Worm (Caenorhabditis elegans) whole organism, L1 larva: ENCODE measurements around the gene C52B11.5.
A peak's percentile ranks its signal among the peaks of the same experiment; 100 is the strongest.

Experiments used
- C16A3.4 ChIP-seq: fragments of 150-350 bp; optimal IDR thresholded peaks from 2 replicates; lab custom pipeline; 2014; ENCODE audit warnings: missing biosample characterization, missing genetic modification characterization
- C34B4.2 ChIP-seq: sonication (generic microtip); optimal IDR thresholded peaks from 2 replicates; lab custom pipeline; 2017; ENCODE audit warnings: mild to moderate bottlenecking, missing genetic modification characterization, missing compliant biosample characterization
- aha-1 ChIP-seq: fragments of 150-350 bp; optimal IDR thresholded peaks from 2 replicates; lab custom pipeline; 2014; ENCODE audit warnings: missing biosample characterization, missing genetic modification characterization
- alr-1 ChIP-seq: fragments of 200-800 bp; sonication (Bioruptor generic); optimal IDR thresholded peaks from 2 replicates; lab custom pipeline; 2018; ENCODE audit warnings: borderline replicate concordance, mild to moderate bottlenecking, missing genetic modification characterization, missing compliant biosample characterization
- aly-2 ChIP-seq: fragments of 150-350 bp; optimal IDR thresholded peaks from 2 replicates; lab custom pipeline; 2014; ENCODE audit warnings: missing biosample characterization, missing genetic modification characterization
- ceh-8 ChIP-seq: fragments of 200-800 bp; sonication (Bioruptor generic); optimal IDR thresholded peaks from 2 replicates; lab custom pipeline; 2018; ENCODE audit warnings: mild to moderate bottlenecking, missing genetic modification characterization, moderate library complexity, missing compliant biosample characterization
- ceh-90 ChIP-seq: sonication (generic microtip); optimal IDR thresholded peaks from 2 replicates; lab custom pipeline; 2016; ENCODE audit warnings: missing genetic modification characterization, missing compliant biosample characterization
- dsc-1 ChIP-seq: sonication (generic microtip); optimal IDR thresholded peaks from 2 replicates; lab custom pipeline; 2016; ENCODE audit warnings: mild to moderate bottlenecking, missing genetic modification characterization, missing compliant biosample characterization
- efl-1 ChIP-seq, 4 experiments: fragments of 150-350 bp; optimal IDR thresholded peaks in 3 of 4; peaks in 1 of 4; 1 replicate in 1 of 4; 2 replicates in 3 of 4; lab custom pipeline; 2014; ENCODE audit warnings: missing biosample characterization in 2 of 4, missing genetic modification characterization in 2 of 4, missing genetic modification reagents in 2 of 4
- elt-2 ChIP-seq: sonication (generic microtip); optimal IDR thresholded peaks from 2 replicates; lab custom pipeline; 2016; ENCODE audit warnings: missing genetic modification characterization, mild to moderate bottlenecking, inconsistent platforms, missing compliant biosample characterization, missing genetic modification reagents
- elt-3 ChIP-seq, 6 experiments: fragments of 150-350 bp in 1 of 6; sonication (generic microtip); optimal IDR thresholded peaks; 2 replicates each; lab custom pipeline; 2017 to 2018; ENCODE audit warnings: missing biosample characterization in 6 of 6, missing genetic modification characterization in 6 of 6, inconsistent platforms in 1 of 6
- ets-5 ChIP-seq: fragments of 200-800 bp; sonication (Bioruptor generic); IDR thresholded peaks from 2 replicates; pipeline ENCODE4 v1.3.6; 2022; ENCODE audit warnings: missing genetic modification characterization, missing compliant biosample characterization
- fkh-4 ChIP-seq: sonication (generic microtip); optimal IDR thresholded peaks from 2 replicates; lab custom pipeline; 2016; ENCODE audit warnings: missing compliant biosample characterization, missing genetic modification characterization, borderline replicate concordance
- fkh-8 ChIP-seq: sonication (generic microtip); optimal IDR thresholded peaks from 2 replicates; lab custom pipeline; 2016; ENCODE audit warnings: mild to moderate bottlenecking, missing genetic modification characterization, missing compliant biosample characterization
- irx-1 ChIP-seq: sonication (generic microtip); optimal IDR thresholded peaks from 2 replicates; lab custom pipeline; 2016; ENCODE audit warnings: missing genetic modification characterization, missing compliant biosample characterization
- isw-1 ChIP-seq: fragments of 200-800 bp; sonication (Bioruptor generic); IDR thresholded peaks from 2 replicates; pipeline ENCODE4 v1.3.6; 2022; ENCODE audit warnings: missing genetic modification characterization, missing compliant biosample characterization
- jun-1 ChIP-seq: fragments of 150-350 bp; optimal IDR thresholded peaks from 2 replicates; lab custom pipeline; 2014; ENCODE audit warnings: missing biosample characterization, missing genetic modification reagents, missing genetic modification characterization
- lin-35 ChIP-seq, 2 experiments: fragments of 150-350 bp; optimal IDR thresholded peaks; 2 replicates each; lab custom pipeline; 2014; ENCODE audit warnings: missing biosample characterization in 2 of 2, missing genetic modification characterization in 2 of 2, missing genetic modification reagents in 2 of 2
- lin-39 ChIP-seq: fragments of 150-350 bp; optimal IDR thresholded peaks from 2 replicates; lab custom pipeline; 2014; ENCODE audit warnings: missing biosample characterization, missing genetic modification reagents, missing genetic modification characterization
- lir-3 ChIP-seq: sonication (generic microtip); optimal IDR thresholded peaks from 2 replicates; lab custom pipeline; 2016; ENCODE audit warnings: mild to moderate bottlenecking, missing genetic modification characterization, moderate library complexity, missing compliant biosample characterization; ENCODE audit not compliant: poor library complexity
- lsy-2 ChIP-seq, 2 experiments: fragments of 150-350 bp; optimal IDR thresholded peaks; 2 replicates each; lab custom pipeline; 2014; ENCODE audit warnings: missing biosample characterization in 2 of 2, missing genetic modification characterization in 2 of 2
- mab-9 ChIP-seq: fragments of 200-800 bp; sonication (Bioruptor generic); IDR thresholded peaks from 2 replicates; pipeline ENCODE4 v1.3.6; 2022; ENCODE audit warnings: missing genetic modification reagents, missing genetic modification characterization, missing compliant biosample characterization
- mdl-1 ChIP-seq, 2 experiments: fragments of 150-350 bp; optimal IDR thresholded peaks; 2 replicates each; lab custom pipeline; 2014 to 2017; ENCODE audit warnings: missing biosample characterization in 2 of 2, missing genetic modification characterization in 2 of 2, inconsistent platforms in 1 of 2
- mef-2 ChIP-seq: fragments of 150-350 bp; optimal IDR thresholded peaks from 2 replicates; lab custom pipeline; 2014; ENCODE audit warnings: missing biosample characterization, missing genetic modification characterization
- mep-1 ChIP-seq: fragments of 150-350 bp; optimal IDR thresholded peaks from 2 replicates; lab custom pipeline; 2014; ENCODE audit warnings: missing biosample characterization, missing genetic modification characterization
- nhr-12 ChIP-seq: sonication (generic microtip); optimal IDR thresholded peaks from 2 replicates; lab custom pipeline; 2017; ENCODE audit warnings: missing biosample characterization, missing genetic modification characterization
- nhr-19 ChIP-seq: fragments of 200-800 bp; sonication (Bioruptor generic); conservative IDR thresholded peaks from 2 replicates; pipeline ENCODE4 v1.3.6; 2022; ENCODE audit warnings: missing genetic modification characterization, missing compliant biosample characterization
- nhr-47 ChIP-seq: sonication (generic microtip); optimal IDR thresholded peaks from 2 replicates; lab custom pipeline; 2016; ENCODE audit warnings: mild to moderate bottlenecking, missing genetic modification characterization, moderate library complexity, missing compliant biosample characterization
- nhr-71 ChIP-seq: sonication (generic microtip); optimal IDR thresholded peaks from 2 replicates; lab custom pipeline; 2016; ENCODE audit warnings: mild to moderate bottlenecking, missing genetic modification characterization, moderate library complexity, missing compliant biosample characterization
- nhr-77 ChIP-seq: fragments of 150-350 bp; optimal IDR thresholded peaks from 2 replicates; lab custom pipeline; 2014; ENCODE audit warnings: missing biosample characterization, missing genetic modification characterization
- nhr-85 ChIP-seq: sonication (generic microtip); peaks from one replicate; lab custom pipeline; 2016; ENCODE audit warnings: missing genetic modification characterization, inconsistent platforms, missing compliant biosample characterization
- nhr-90 ChIP-seq: sonication (generic microtip); optimal IDR thresholded peaks from 2 replicates; lab custom pipeline; 2016; ENCODE audit warnings: mild to moderate bottlenecking, missing genetic modification characterization, missing compliant biosample characterization; ENCODE audit not compliant: poor library complexity
- pag-3 ChIP-seq: sonication (generic microtip); optimal IDR thresholded peaks from 2 replicates; lab custom pipeline; 2017; ENCODE audit warnings: missing genetic modification characterization, mild to moderate bottlenecking, missing compliant biosample characterization, antibody characterized with exemption, borderline replicate concordance; ENCODE audit not compliant: insufficient read depth
- pax-3 ChIP-seq: fragments of 200-800 bp; sonication (Bioruptor generic); optimal IDR thresholded peaks from 2 replicates; lab custom pipeline; 2018; ENCODE audit warnings: mild to moderate bottlenecking, missing genetic modification characterization, moderate library complexity, missing compliant biosample characterization
- pqm-1 ChIP-seq: sonication (generic microtip); optimal IDR thresholded peaks from 3 replicates; lab custom pipeline; 2017; ENCODE audit warnings: missing biosample characterization, missing genetic modification characterization
- rnt-1 ChIP-seq: sonication (generic microtip); optimal IDR thresholded peaks from 2 replicates; lab custom pipeline; 2016; ENCODE audit warnings: mild to moderate bottlenecking, missing genetic modification characterization, moderate library complexity, missing compliant biosample characterization
- skn-1 ChIP-seq: fragments of 150-350 bp; optimal IDR thresholded peaks from 2 replicates; lab custom pipeline; 2014; ENCODE audit warnings: missing biosample characterization, missing genetic modification characterization
- snpc-4 ChIP-seq: fragments of 150-350 bp; optimal IDR thresholded peaks from 2 replicates; lab custom pipeline; 2014; ENCODE audit warnings: missing biosample characterization, missing genetic modification characterization
- sptf-1 ChIP-seq: fragments of 150-350 bp; optimal IDR thresholded peaks from 2 replicates; lab custom pipeline; 2014; ENCODE audit warnings: missing biosample characterization, missing genetic modification characterization
- sup-37 ChIP-seq: fragments of 200-800 bp; sonication (Bioruptor generic); optimal IDR thresholded peaks from 2 replicates; lab custom pipeline; 2018; ENCODE audit warnings: mild to moderate bottlenecking, missing genetic modification characterization, missing compliant biosample characterization
- swsn-7 ChIP-seq: sonication (generic microtip); optimal IDR thresholded peaks from 2 replicates; lab custom pipeline; 2016; ENCODE audit warnings: missing genetic modification characterization, missing compliant biosample characterization
- tbx-2 ChIP-seq: sonication (generic microtip); optimal IDR thresholded peaks from 2 replicates; lab custom pipeline; 2016; ENCODE audit warnings: missing genetic modification characterization, missing compliant biosample characterization
- unc-130 ChIP-seq: fragments of 150-350 bp; optimal IDR thresholded peaks from 2 replicates; lab custom pipeline; 2017; ENCODE audit warnings: missing biosample characterization, missing genetic modification characterization, inconsistent platforms
- unc-30 ChIP-seq: sonication (generic microtip); optimal IDR thresholded peaks from 2 replicates; lab custom pipeline; 2017; ENCODE audit warnings: missing biosample characterization, missing genetic modification characterization
- unc-62 ChIP-seq: fragments of 150-350 bp; optimal IDR thresholded peaks from 2 replicates; lab custom pipeline; 2014; ENCODE audit warnings: missing biosample characterization, missing genetic modification reagents, missing genetic modification characterization
- unc-98 ChIP-seq: fragments of 200-800 bp; sonication (Bioruptor generic); IDR thresholded peaks from 2 replicates; pipeline ENCODE4 v1.3.6; 2022; ENCODE audit warnings: missing genetic modification characterization, missing compliant biosample characterization
- vab-15 ChIP-seq: sonication (generic microtip); optimal IDR thresholded peaks from 2 replicates; lab custom pipeline; 2017; ENCODE audit warnings: missing genotype, mild to moderate bottlenecking, missing genetic modification characterization, missing compliant biosample characterization
- xbp-1 ChIP-seq: sonication (generic microtip); optimal IDR thresholded peaks from 2 replicates; lab custom pipeline; 2016; ENCODE audit warnings: missing genetic modification characterization, missing compliant biosample characterization
- ztf-11 ChIP-seq, 2 experiments: sonication (generic microtip); optimal IDR thresholded peaks; 2 replicates each; lab custom pipeline; 2016 to 2017; ENCODE audit warnings: missing genetic modification characterization in 2 of 2, missing biosample characterization in 1 of 2, missing compliant biosample characterization in 1 of 2
- ztf-4 ChIP-seq: fragments of 150-350 bp; optimal IDR thresholded peaks from 2 replicates; lab custom pipeline; 2014; ENCODE audit warnings: missing biosample characterization, missing genetic modification characterization

The C52B11.5 gene

DNA sequence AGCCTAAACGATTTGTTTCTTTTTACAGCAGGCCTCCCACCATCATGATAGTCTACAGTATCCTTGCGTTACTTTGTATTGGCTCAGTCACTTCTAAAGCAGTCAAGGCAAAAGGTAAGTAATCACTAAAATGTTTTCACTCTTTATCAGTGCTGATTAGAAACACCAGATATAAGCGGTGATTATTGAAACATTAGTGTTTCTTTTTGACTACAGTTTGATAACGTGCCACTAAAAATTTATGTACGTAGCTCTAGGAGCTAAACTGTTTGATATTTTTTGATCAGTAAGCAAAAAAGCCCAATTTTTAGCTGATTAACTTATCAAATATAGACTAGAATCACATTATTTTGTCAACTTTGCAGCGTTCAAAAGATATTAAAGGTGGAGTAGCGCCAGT is 39.0 kb downstream of the C52B11.5 start:
- TF ChIP-seq elt-2 (tag; lab: Kevin White, UChicago) (peak; percentile 36), nhr-85 (tag; lab: Kevin White, UChicago) (no peak), unc-98 (no peak), nhr-47 (tag; lab: Kevin White, UChicago) (no peak), elt-3 (tag; optimal IDR thresholded peaks at IDR 0.05; lab: Kevin White, UChicago) (no peak)

DNA sequence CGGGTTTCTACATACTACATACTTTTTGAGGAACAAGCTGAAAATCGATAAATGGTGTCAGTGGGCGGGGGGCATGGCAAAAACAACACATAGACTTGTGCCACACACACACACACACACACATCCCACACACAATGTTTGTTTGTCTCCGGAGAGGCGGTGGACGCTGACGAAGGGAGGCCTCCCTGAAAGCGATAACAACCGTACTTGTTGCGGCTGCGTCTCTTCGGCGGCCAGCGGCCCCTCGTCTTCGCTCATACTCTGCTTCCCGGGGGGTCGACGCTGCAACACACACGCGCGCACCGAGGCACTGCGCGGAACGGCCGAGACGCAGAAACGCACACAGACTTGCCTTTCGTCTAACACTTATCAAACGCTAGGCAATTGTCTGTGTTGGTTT is 47.1 kb downstream of the C52B11.5 start:
- TF ChIP-seq isw-1 (GFP tag; lab: Robert Waterston, UW) (peak; percentile 34), aly-2 (tag; lab: Kevin White, UChicago) (no peak), nhr-19 (GFP tag; lab: Robert Waterston, UW) (peak; percentile 45), elt-2 (tag; lab: Kevin White, UChicago) (peak; percentile 60), efl-1 (optimal IDR thresholded peaks at IDR 0.05; lab: Kevin White, UChicago) (peak; percentile 14 to 25), efl-1 (GFP tag; optimal IDR thresholded peaks at IDR 0.05 in 1 of 2; lab: Kevin White, UChicago) (peak in 1 of 2 experiments; percentile 69), sptf-1 (tag; lab: Kevin White, UChicago) (no peak), rnt-1 (tag; lab: Kevin White, UChicago) (peak; percentile 62), nhr-90 (tag; lab: Kevin White, UChicago) (peak; percentile 58), nhr-71 (tag; lab: Kevin White, UChicago) (peak; percentile 74), fkh-8 (tag; lab: Kevin White, UChicago) (peak; percentile 42), mdl-1 (tag; optimal IDR thresholded peaks at IDR 0.05; lab: Kevin White, UChicago) (peak in 1 of 2 experiments; percentile 56), lir-3 (tag; lab: Kevin White, UChicago) (no peak), mep-1 (no peak), ceh-90 (tag; lab: Kevin White, UChicago) (no peak), unc-130 (tag; lab: Kevin White, UChicago) (peak; percentile 6), lin-35 (GFP tag; optimal IDR thresholded peaks at IDR 0.05; lab: Kevin White, UChicago) (peak; percentile 22 to 54), pqm-1 (tag; lab: Kevin White, UChicago) (no peak), mef-2 (tag; lab: Kevin White, UChicago) (no peak), pax-3 (tag; lab: Kevin White, UChicago) (no peak), ztf-11 (tag; optimal IDR thresholded peaks at IDR 0.05; lab: Kevin White, UChicago) (peak in 1 of 2 experiments; percentile 10), tbx-2 (peak; percentile 67), lin-39 (tag; lab: Kevin White, UChicago) (no peak), snpc-4 (tag; lab: Kevin White, UChicago) (peak; percentile 46), ceh-8 (GFP tag; lab: Kevin White, UChicago) (peak; percentile 47), vab-15 (tag; lab: Kevin White, UChicago) (no peak), unc-30 (tag; lab: Kevin White, UChicago) (no peak), lsy-2 (tag; optimal IDR thresholded peaks at IDR 0.05; lab: Kevin White, UChicago) (peak; percentile 1 to 50), nhr-12 (no peak), ztf-4 (no peak), unc-62 (GFP tag; lab: Kevin White, UChicago) (no peak), nhr-47 (tag; lab: Kevin White, UChicago) (peak; percentile 72), mab-9 (GFP tag; lab: Robert Waterston, UW) (0 out of 2 replicates have a peak, but pooled peaks have one; percentile 14), xbp-1 (peak; percentile 22), swsn-7 (tag; lab: Kevin White, UChicago) (peak; percentile 42), unc-98 (no peak), pag-3 (no peak), fkh-4 (no peak), ets-5 (GFP tag; lab: Robert Waterston, UW) (no peak), jun-1 (tag; lab: Kevin White, UChicago) (peak; percentile 66), alr-1 (tag; lab: Kevin White, UChicago) (no peak), nhr-77 (tag; lab: Kevin White, UChicago) (peak; percentile 45), dsc-1 (tag; lab: Kevin White, UChicago) (peak; percentile 31), C34B4.2 (tag; lab: Kevin White, UChicago) (no peak), C16A3.4 (tag; lab: Kevin White, UChicago) (peak; percentile 36), irx-1 (tag; lab: Kevin White, UChicago) (peak; percentile 48), sup-37 (GFP tag; lab: Kevin White, UChicago) (peak; percentile 8), skn-1 (tag; lab: Kevin White, UChicago) (peak; percentile 78), aha-1 (tag; lab: Kevin White, UChicago) (no peak)
